Worm (Caenorhabditis elegans): ENCODE measurements around the gene F29A7.3.

- TF ChIP-seq ceh-16 (tag; optimal IDR thresholded peaks at IDR 0.05) = no peak
- no peak for TF ChIP-seq egl-27 (tag; optimal IDR thresholded peaks at IDR 0.05)
- TF ChIP-seq alr-1 (tag; optimal IDR thresholded peaks at IDR 0.05) = no peak
- no peak for TF ChIP-seq ceh-82 (tag; optimal IDR thresholded peaks at IDR 0.05)
- no peak for TF ChIP-seq lin-13 (GFP tag; optimal IDR thresholded peaks at IDR 0.05)
- no peak for TF ChIP-seq nhr-237 (tag; optimal IDR thresholded peaks at IDR 0.05)
- no peak for TF ChIP-seq ZK546.5 (tag; optimal IDR thresholded peaks at IDR 0.05)
Observed at ce11 chrII:2795413-2795812, 42.3 kb downstream of the F29A7.3 start.

Data from whole organism, L2 larva.